Worm (Caenorhabditis elegans) whole organism, late embryonic: ENCODE results near the gene T11F9.22.

Source experiments
- C08G9.2 ChIP-seq: sonication (generic microtip); optimal IDR thresholded peaks from 2 replicates; lab custom pipeline; 2016; ENCODE audit warnings: mild to moderate bottlenecking, missing genetic modification characterization, moderate library complexity, missing compliant biosample characterization
- C38D4.7 ChIP-seq: fragments of 200-800 bp; sonication (Bioruptor generic); optimal IDR thresholded peaks from 2 replicates; lab custom pipeline; 2018; ENCODE audit warnings: mild to moderate bottlenecking, missing genetic modification characterization, moderate library complexity, missing compliant biosample characterization
- F13H6.1 ChIP-seq: sonication (generic microtip); optimal IDR thresholded peaks from 2 replicates; lab custom pipeline; 2016; ENCODE audit warnings: missing genetic modification characterization, missing compliant biosample characterization
- K09A11.1 ChIP-seq: sonication (generic microtip); optimal IDR thresholded peaks from 2 replicates; lab custom pipeline; 2017; ENCODE audit warnings: antibody characterized with exemption, mild to moderate bottlenecking, missing genetic modification characterization, missing compliant biosample characterization; ENCODE audit not compliant: insufficient read depth
- Y22D7AL.16 ChIP-seq: sonication (generic microtip); optimal IDR thresholded peaks from 2 replicates; lab custom pipeline; 2016; ENCODE audit warnings: missing genetic modification characterization, missing compliant biosample characterization
- ahr-1 ChIP-seq: sonication (generic microtip); optimal IDR thresholded peaks from 2 replicates; lab custom pipeline; 2016; ENCODE audit warnings: missing genetic modification characterization, missing compliant biosample characterization
- ama-1 ChIP-seq: fragments of 150-350 bp; optimal IDR thresholded peaks from 2 replicates; lab custom pipeline; 2014
- ceh-18 ChIP-seq: sonication (generic microtip); optimal IDR thresholded peaks from 2 replicates; lab custom pipeline; 2016; ENCODE audit warnings: missing genetic modification characterization, missing compliant biosample characterization
- ceh-22 ChIP-seq: sonication (generic microtip); optimal IDR thresholded peaks from 2 replicates; lab custom pipeline; 2017; ENCODE audit warnings: missing biosample characterization, missing genetic modification characterization
- ceh-30 ChIP-seq: fragments of 150-350 bp; optimal IDR thresholded peaks from 2 replicates; lab custom pipeline; 2014; ENCODE audit warnings: missing biosample characterization, missing genetic modification characterization
- ceh-31 ChIP-seq: sonication (generic microtip); optimal IDR thresholded peaks from 2 replicates; lab custom pipeline; 2016; ENCODE audit warnings: missing genetic modification characterization, missing compliant biosample characterization
- ceh-34 ChIP-seq: sonication (generic microtip); optimal IDR thresholded peaks from 2 replicates; lab custom pipeline; 2016; ENCODE audit warnings: mild to moderate bottlenecking, missing genetic modification characterization, missing compliant biosample characterization
- ceh-48 ChIP-seq: sonication (generic microtip); optimal IDR thresholded peaks from 2 replicates; lab custom pipeline; 2016; ENCODE audit warnings: missing genetic modification characterization, inconsistent platforms, missing compliant biosample characterization
- ceh-6 ChIP-seq: fragments of 200-800 bp; sonication (Bioruptor generic); optimal IDR thresholded peaks from 2 replicates; lab custom pipeline; 2018; ENCODE audit warnings: mild to moderate bottlenecking, missing genetic modification characterization, missing compliant biosample characterization
- ceh-9 ChIP-seq: sonication (generic microtip); optimal IDR thresholded peaks from 2 replicates; lab custom pipeline; 2016; ENCODE audit warnings: mild to moderate bottlenecking, missing genetic modification characterization, inconsistent platforms, missing compliant biosample characterization
- che-1 ChIP-seq: sonication (generic microtip); optimal IDR thresholded peaks from 2 replicates; lab custom pipeline; 2016; ENCODE audit warnings: mild to moderate bottlenecking, missing genetic modification characterization, missing compliant biosample characterization
- dve-1 ChIP-seq: sonication (generic microtip); optimal IDR thresholded peaks from 2 replicates; lab custom pipeline; 2017; ENCODE audit warnings: antibody characterized with exemption, mild to moderate bottlenecking, missing genetic modification characterization, missing compliant biosample characterization
- elt-4 ChIP-seq: sonication (generic microtip); optimal IDR thresholded peaks from 2 replicates; lab custom pipeline; 2016; ENCODE audit warnings: missing genetic modification characterization, missing compliant biosample characterization
- ets-4 ChIP-seq: sonication (generic microtip); optimal IDR thresholded peaks from 2 replicates; lab custom pipeline; 2016; ENCODE audit warnings: missing genetic modification characterization, missing compliant biosample characterization
- eyg-1 ChIP-seq: sonication (generic microtip); optimal IDR thresholded peaks from 2 replicates; lab custom pipeline; 2016; ENCODE audit warnings: missing genotype, missing genetic modification characterization, missing compliant biosample characterization
- fax-1 ChIP-seq: sonication (generic microtip); optimal IDR thresholded peaks from 2 replicates; lab custom pipeline; 2016; ENCODE audit warnings: missing genotype, missing genetic modification characterization, missing compliant biosample characterization
- fkh-6 ChIP-seq: sonication (generic microtip); optimal IDR thresholded peaks from 2 replicates; lab custom pipeline; 2016; ENCODE audit warnings: missing genetic modification characterization, missing compliant biosample characterization
- gmeb-2 ChIP-seq: sonication (generic microtip); optimal IDR thresholded peaks from 2 replicates; lab custom pipeline; 2016; ENCODE audit warnings: missing genetic modification characterization, inconsistent platforms, missing compliant biosample characterization
- hlh-13 ChIP-seq: fragments of 200-800 bp; sonication (Bioruptor generic); optimal IDR thresholded peaks from 2 replicates; lab custom pipeline; 2018; ENCODE audit warnings: mild to moderate bottlenecking, missing genetic modification characterization, missing compliant biosample characterization
- hlh-15 ChIP-seq: sonication (generic microtip); optimal IDR thresholded peaks from 2 replicates; lab custom pipeline; 2016; ENCODE audit warnings: missing genetic modification characterization, missing compliant biosample characterization
- hlh-30 ChIP-seq: sonication (generic microtip); optimal IDR thresholded peaks from 2 replicates; lab custom pipeline; 2017; ENCODE audit warnings: antibody characterized with exemption, missing genetic modification characterization, missing compliant biosample characterization; ENCODE audit not compliant: insufficient read depth
- hlh-8 ChIP-seq: sonication (generic microtip); optimal IDR thresholded peaks from 2 replicates; lab custom pipeline; 2016; ENCODE audit warnings: missing genotype, missing genetic modification characterization, missing compliant biosample characterization
- lim-6 ChIP-seq: sonication (generic microtip); optimal IDR thresholded peaks from 2 replicates; lab custom pipeline; 2016; ENCODE audit warnings: missing genetic modification characterization, missing compliant biosample characterization
- madf-2 ChIP-seq: sonication (generic microtip); optimal IDR thresholded peaks from 2 replicates; lab custom pipeline; 2017; ENCODE audit warnings: missing genetic modification characterization, missing compliant biosample characterization
- mec-3 ChIP-seq: sonication (generic microtip); optimal IDR thresholded peaks from 2 replicates; lab custom pipeline; 2016; ENCODE audit warnings: borderline replicate concordance, missing genetic modification characterization, missing compliant biosample characterization
- nfya-1 ChIP-seq: sonication (generic microtip); optimal IDR thresholded peaks from 2 replicates; lab custom pipeline; 2017; ENCODE audit warnings: missing genetic modification characterization, mild to moderate bottlenecking, missing compliant biosample characterization, antibody characterized with exemption, moderate library complexity
- nhr-232 ChIP-seq: sonication (generic microtip); optimal IDR thresholded peaks from 2 replicates; lab custom pipeline; 2016; ENCODE audit warnings: missing genetic modification characterization, missing compliant biosample characterization
- odd-2 ChIP-seq: sonication (generic microtip); optimal IDR thresholded peaks from 2 replicates; lab custom pipeline; 2017; ENCODE audit warnings: antibody characterized with exemption, mild to moderate bottlenecking, missing genetic modification characterization, missing compliant biosample characterization
- pag-3 ChIP-seq: sonication (generic microtip); optimal IDR thresholded peaks from 2 replicates; lab custom pipeline; 2016; ENCODE audit warnings: missing compliant biosample characterization, missing genetic modification characterization, borderline replicate concordance
- pax-1 ChIP-seq: fragments of 150-350 bp; optimal IDR thresholded peaks from 2 replicates; lab custom pipeline; 2014; ENCODE audit warnings: missing biosample characterization, missing genetic modification characterization
- pros-1 ChIP-seq: fragments of 150-350 bp; optimal IDR thresholded peaks from 2 replicates; lab custom pipeline; 2014; ENCODE audit warnings: missing biosample characterization, missing genetic modification reagents, missing genetic modification characterization
- sdc-2 ChIP-seq: sonication (generic microtip); optimal IDR thresholded peaks from 2 replicates; lab custom pipeline; 2016; ENCODE audit warnings: missing genotype, missing genetic modification characterization, missing compliant biosample characterization
- tbx-2 ChIP-seq: sonication (generic microtip); optimal IDR thresholded peaks from 2 replicates; lab custom pipeline; 2016; ENCODE audit warnings: missing genetic modification characterization, missing compliant biosample characterization
- tbx-7 ChIP-seq: sonication (generic microtip); optimal IDR thresholded peaks from 2 replicates; lab custom pipeline; 2016; ENCODE audit warnings: missing genotype, missing genetic modification characterization, missing compliant biosample characterization
- ttx-3 ChIP-seq: sonication (generic microtip); optimal IDR thresholded peaks from 2 replicates; lab custom pipeline; 2016; ENCODE audit warnings: missing genetic modification reagents, missing genetic modification characterization, missing compliant biosample characterization
- unc-3 ChIP-seq, 2 experiments: fragments of 200-800 bp in 1 of 2; sonication (Bioruptor generic) in 1 of 2; sonication (generic microtip) in 1 of 2; conservative IDR thresholded peaks in 1 of 2; optimal IDR thresholded peaks in 1 of 2; 2 replicates each; pipeline versions ENCODE4 v1.3.6 to Lab custom; 2016 to 2022; ENCODE audit warnings: missing compliant biosample characterization in 2 of 2, missing genetic modification characterization in 2 of 2, missing genetic modification reagents in 1 of 2
- unc-86 ChIP-seq: sonication (generic microtip); optimal IDR thresholded peaks from 2 replicates; lab custom pipeline; 2016; ENCODE audit warnings: missing genetic modification characterization, missing compliant biosample characterization
- ztf-16 ChIP-seq: sonication (generic microtip); optimal IDR thresholded peaks from 2 replicates; lab custom pipeline; 2017; ENCODE audit warnings: missing genetic modification characterization, missing compliant biosample characterization

T11F9.22 gene

DNA sequence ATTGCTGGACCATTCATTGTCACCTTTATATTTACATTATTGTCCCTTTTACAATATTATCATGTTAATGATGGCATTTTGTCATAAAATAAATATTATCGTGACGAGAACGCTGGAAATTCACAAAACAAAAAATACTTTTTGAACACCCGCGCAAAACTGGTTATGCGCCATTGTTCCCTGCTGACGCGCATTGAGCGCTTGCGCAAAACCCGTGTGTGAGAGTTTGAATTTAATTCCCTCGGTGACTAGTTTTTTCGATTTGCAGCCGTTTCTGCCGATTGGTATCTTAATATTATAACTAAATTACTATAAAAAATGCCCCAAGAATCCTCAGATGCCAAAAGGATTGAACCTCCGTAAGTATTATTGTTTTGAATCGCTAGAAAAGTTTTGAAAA lies 41.9 kb downstream of the T11F9.22 start, which contains the start of gene pafo-1 (continued):
- TF ChIP-seq ceh-31 (tag; lab: Kevin White, UChicago) (peak; percentile 43), unc-3 (GFP tag; conservative IDR thresholded peaks at IDR 0.05; lab: Robert Waterston, UW) (peak; percentile 50; the same call in 1 of the 2 replicates), unc-3 (tag; optimal IDR thresholded peaks at IDR 0.05; lab: Kevin White, UChicago) (peak; percentile 49), C38D4.7 (peak; percentile 30), gmeb-2 (tag; lab: Kevin White, UChicago) (peak; percentile 50), pag-3 (tag; lab: Kevin White, UChicago) (no peak), ceh-18 (peak; percentile 30), tbx-2 (tag; lab: Kevin White, UChicago) (peak; percentile 57), hlh-13 (GFP tag; lab: Kevin White, UChicago) (no peak), hlh-15 (tag; lab: Kevin White, UChicago) (no peak)

DNA sequence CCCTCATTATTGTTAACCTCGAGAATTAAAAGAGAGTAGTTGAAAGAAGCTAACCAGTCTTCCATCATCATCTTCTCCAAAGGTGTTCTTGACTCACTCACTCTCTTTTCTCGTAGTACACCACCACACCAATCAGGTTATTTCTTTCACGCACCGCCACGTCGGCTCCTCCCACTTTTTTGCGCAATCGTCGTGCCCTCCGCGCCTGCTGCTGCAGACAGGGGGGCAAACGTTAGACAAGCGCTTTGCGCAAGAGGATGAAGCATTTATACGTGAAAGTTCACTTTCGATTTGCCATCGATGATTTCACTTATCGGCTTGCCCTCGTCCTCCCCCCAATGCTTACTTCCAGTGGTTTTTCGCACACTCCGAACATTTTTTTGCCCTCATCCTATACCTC lies 45.8 kb downstream of the T11F9.22 start:
- TF ChIP-seq eyg-1 (no peak), tbx-7 (tag; lab: Kevin White, UChicago) (no peak), nfya-1 (tag; lab: Kevin White, UChicago) (peak; percentile 59), pros-1 (tag; lab: Kevin White, UChicago) (no peak), lim-6 (tag; lab: Kevin White, UChicago) (no peak), unc-86 (tag; lab: Kevin White, UChicago) (no peak), unc-3 (GFP tag; conservative IDR thresholded peaks at IDR 0.05; lab: Robert Waterston, UW) (no peak), unc-3 (tag; optimal IDR thresholded peaks at IDR 0.05; lab: Kevin White, UChicago) (no peak), ztf-16 (no peak), pag-3 (tag; lab: Kevin White, UChicago) (no peak)

DNA sequence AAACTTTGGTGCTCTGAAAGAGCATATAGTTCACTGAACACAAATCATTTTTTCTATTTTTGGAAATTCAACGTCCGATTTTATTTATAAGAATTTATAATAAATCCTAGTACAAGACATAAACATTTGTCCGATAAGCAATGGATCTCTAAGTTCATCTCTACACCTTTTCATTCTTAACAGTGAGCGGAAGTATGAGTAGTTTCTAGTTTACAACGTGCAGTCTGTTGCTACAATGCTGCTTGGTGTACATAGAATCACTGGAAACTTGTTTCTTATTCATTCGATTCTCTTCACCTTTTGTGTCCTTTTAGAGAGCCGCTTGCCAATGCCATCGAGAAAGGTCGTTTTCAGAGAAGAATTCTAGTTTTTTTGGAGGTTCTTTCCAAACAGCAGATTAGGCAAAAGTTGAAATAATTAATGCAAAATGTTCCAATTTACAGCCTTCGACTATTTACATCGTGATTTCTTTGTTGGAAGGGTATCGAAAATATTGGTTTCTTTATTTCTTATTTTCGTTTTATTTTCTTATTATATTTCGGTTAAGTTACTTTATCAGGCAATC lies 47.5 kb downstream of the T11F9.22 start:
- TF ChIP-seq madf-2 (no peak), che-1 (tag; lab: Kevin White, UChicago) (no peak), elt-4 (no peak), pag-3 (tag; lab: Kevin White, UChicago) (no peak), ets-4 (no peak), ama-1 (lab: Kevin White, UChicago) (no peak), ceh-18 (no peak), dve-1 (no peak), ahr-1 (tag; lab: Kevin White, UChicago) (no peak), gmeb-2 (tag; lab: Kevin White, UChicago) (no peak)
- TF ChIP-seq, all 69 proteins: peak for 0

DNA sequence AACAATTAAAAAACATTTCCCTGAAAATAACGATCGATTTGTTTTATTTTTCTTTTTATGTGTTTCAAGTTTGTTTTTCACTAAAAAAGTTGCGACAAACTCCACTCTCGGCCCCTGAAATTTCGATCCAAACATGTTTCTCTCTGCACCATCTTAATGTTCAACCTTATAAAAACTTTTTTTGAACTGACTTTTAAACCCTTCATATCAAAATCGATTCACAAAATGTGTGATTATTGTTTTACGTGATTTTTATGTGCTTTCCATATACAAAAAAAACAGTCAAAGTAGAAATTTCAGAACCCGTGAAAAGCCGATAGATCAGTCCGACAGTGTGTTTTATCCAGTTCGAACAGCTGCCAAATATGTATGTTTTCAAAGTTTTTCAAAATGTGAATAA lies 48.0 kb downstream of the T11F9.22 start, which contains the start of gene ccch-1:
Gene ccch-1 (plus strand): TSS at position 301 of the 400 bp plus-strand sequence.
- TF ChIP-seq hlh-15 (tag; lab: Kevin White, UChicago) = no peak
- TF ChIP-seq K09A11.1 (tag; lab: Kevin White, UChicago) = no peak
- no peak for TF ChIP-seq hlh-8 (tag; lab: Kevin White, UChicago)
- no peak for TF ChIP-seq fax-1
- no peak for TF ChIP-seq ceh-48 (tag; lab: Kevin White, UChicago)

DNA sequence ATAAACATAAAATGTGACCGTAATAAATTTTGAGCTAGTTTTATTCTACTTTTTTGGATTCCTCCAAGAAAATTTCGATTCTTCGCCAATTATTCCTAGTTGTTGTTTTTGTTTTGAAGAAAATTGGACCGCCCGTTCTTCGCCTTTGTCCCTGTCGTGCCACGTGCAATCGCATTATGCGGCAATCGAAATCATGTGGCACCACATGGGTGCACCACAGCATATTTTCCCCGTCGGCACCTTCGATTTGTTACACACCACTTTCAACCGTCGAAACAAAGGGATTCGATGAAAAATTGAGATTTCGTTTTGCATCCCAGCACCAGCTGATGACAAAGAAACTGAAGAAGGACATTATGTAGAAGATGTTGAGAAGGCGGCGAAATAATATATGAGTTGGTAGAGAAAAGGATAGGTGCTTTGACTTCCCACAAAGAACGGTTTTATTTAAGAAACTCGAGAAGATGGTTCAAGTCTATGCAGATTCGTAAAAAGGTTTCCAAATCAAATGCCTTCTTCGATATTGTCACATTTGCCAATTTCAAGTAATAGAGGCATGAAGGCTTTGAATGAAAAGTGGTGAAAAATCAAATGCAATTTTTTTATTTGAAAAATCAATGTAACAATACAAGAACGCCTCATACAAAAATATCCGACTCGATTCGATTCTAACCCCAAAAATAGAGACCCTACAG lies 49.3 kb downstream of the T11F9.22 start:
- TF ChIP-seq ceh-9 (tag; lab: Kevin White, UChicago) = no peak
- no peak for TF ChIP-seq odd-2 (tag; lab: Kevin White, UChicago)
- TF ChIP-seq C08G9.2 (tag; lab: Kevin White, UChicago) = no peak
- no peak for TF ChIP-seq ceh-6 (GFP tag; lab: Kevin White, UChicago)
- TF ChIP-seq sdc-2 (tag; lab: Kevin White, UChicago) = no peak
- TF ChIP-seq hlh-30 = peak; percentile 63
- TF ChIP-seq F13H6.1 = no peak
- no peak for TF ChIP-seq C38D4.7
- TF ChIP-seq hlh-8 (tag; lab: Kevin White, UChicago) = peak; percentile 71
- no peak for TF ChIP-seq fkh-6
- TF ChIP-seq eyg-1 = no peak
- TF ChIP-seq ceh-34 (tag; lab: Kevin White, UChicago) = no peak
- no peak for TF ChIP-seq ceh-30 (tag; lab: Kevin White, UChicago)
- no peak for TF ChIP-seq Y22D7AL.16 (tag; lab: Kevin White, UChicago)
- TF ChIP-seq ceh-22 = no peak
- no peak for TF ChIP-seq mec-3
- TF ChIP-seq pax-1 (tag; lab: Kevin White, UChicago) = no peak
- no peak for TF ChIP-seq nhr-232
- no peak for TF ChIP-seq hlh-15 (tag; lab: Kevin White, UChicago)
- TF ChIP-seq ttx-3 (tag; lab: Kevin White, UChicago) = no peak
